Fruit fly (Drosophila melanogaster): Measurements from ENCODE around the gene MKP-4.
A peak's percentile ranks its signal among the peaks of the same experiment; 100 is the strongest.

The MKP-4 gene

dm6 chrX:19608042-19608609 is 14.8 kb upstream of the MKP-4 start (continued):
- TF ChIP-seq Atf3 (GFP tag; optimal IDR thresholded peaks at IDR 0.05) (peak; percentile 32), MESR4 (GFP tag; optimal IDR thresholded peaks at IDR 0.05) (no peak), Mrtf (GFP tag; IDR thresholded peaks at IDR 0.05) (no peak), CG2678 (tag; optimal IDR thresholded peaks at IDR 0.05) (peak; percentile 20), CG9797 (GFP tag; optimal IDR thresholded peaks at IDR 0.05) (no peak), CG11085 (GFP tag; IDR thresholded peaks at IDR 0.05) (no peak), CG2712 (tag; optimal IDR thresholded peaks at IDR 0.05) (no peak), CG7556 (GFP tag; optimal IDR thresholded peaks at IDR 0.05) (no peak), CG14860 (GFP tag; IDR thresholded peaks at IDR 0.05; ENCODE audit: partially characterized antibody) (peak; percentile 56; the same call in 1 of the 3 replicates), cg (GFP tag; optimal IDR thresholded peaks at IDR 0.05) (peak; percentile 85), CG15073 (GFP tag; optimal IDR thresholded peaks at IDR 0.05) (no peak), Hand (GFP tag; optimal IDR thresholded peaks at IDR 0.05) (no peak), CG13894 (tag; optimal IDR thresholded peaks at IDR 0.05) (peak; percentile 29), nerfin-1 (tag; optimal IDR thresholded peaks at IDR 0.05) (no peak), CG3838 (GFP tag; optimal IDR thresholded peaks at IDR 0.05) (no peak), hbn (GFP tag; IDR thresholded peaks at IDR 0.05; ENCODE audit: partially characterized antibody) (peak; percentile 13; the same call in 1 of the 2 replicates), CG11504 (tag; optimal IDR thresholded peaks at IDR 0.05) (no peak), CG4820 (GFP tag; optimal IDR thresholded peaks at IDR 0.05) (no peak), sr (GFP tag; IDR thresholded peaks at IDR 0.05) (0 out of 3 replicates have a peak, but pooled peaks have one; percentile 36), Hr51 (GFP tag; optimal IDR thresholded peaks at IDR 0.05) (no peak), Hr78 (GFP tag; optimal IDR thresholded peaks at IDR 0.05) (peak in 1 of 2 experiments; percentile 42), CG9215 (GFP tag; IDR thresholded peaks at IDR 0.05) (no peak), h (optimal IDR thresholded peaks at IDR 0.05) (no peak), ac (GFP tag; optimal IDR thresholded peaks at IDR 0.05) (no peak), ftz-f1 (GFP tag; optimal IDR thresholded peaks at IDR 0.05) (peak; percentile 83), br (optimal IDR thresholded peaks at IDR 0.05) (no peak), ewg (GFP tag; optimal IDR thresholded peaks at IDR 0.05) (no peak), inv (GFP tag; IDR thresholded peaks at IDR 0.05; ENCODE audit: partially characterized antibody) (0 out of 2 replicates have a peak, but pooled peaks have one; percentile 17), CG15514 (GFP tag; optimal IDR thresholded peaks at IDR 0.05) (peak; percentile 23)

dm6 chrX:19611226-19611625 is 11.7 kb upstream of the MKP-4 start, which contains the start of the genes Shawn and Tyler:
TSS of gene Shawn (plus strand) at chrX:19611526.
TSS of gene Tyler (plus strand) at chrX:19611526.
- TF ChIP-seq sens (GFP tag) (peak; percentile 56), CG34376 (GFP tag; optimal IDR thresholded peaks at IDR 0.05) (no peak), ara (GFP tag; IDR thresholded peaks at IDR 0.05) (0 out of 2 replicates have a peak, but pooled peaks have one; percentile 17), tgo (GFP tag; IDR thresholded peaks at IDR 0.05) (no peak)

- TF ChIP-seq dmrt11E (tag; optimal IDR thresholded peaks at IDR 0.05) (peak; percentile 11), CG12942 (GFP tag; optimal IDR thresholded peaks at IDR 0.05) (no peak), CG13296 (GFP tag; optimal IDR thresholded peaks at IDR 0.05) (peak; percentile 85), run (tag; optimal IDR thresholded peaks at IDR 0.05) (no peak), Med (GFP tag) (peak; percentile 90), CG10565 (GFP tag; optimal IDR thresholded peaks at IDR 0.05) (no peak), Ptx1 (GFP tag; IDR thresholded peaks at IDR 0.05) (no peak), CG6813 (GFP tag; optimal IDR thresholded peaks at IDR 0.05) (peak; percentile 76), H15 (GFP tag; IDR thresholded peaks at IDR 0.05) (no peak), CG4282 (GFP tag; optimal IDR thresholded peaks at IDR 0.05) (no peak), usp (GFP tag; optimal IDR thresholded peaks at IDR 0.05) (no peak), ken (GFP tag; IDR thresholded peaks at IDR 0.05) (no peak), gem (tag; optimal IDR thresholded peaks at IDR 0.05) (no peak), emc (GFP tag; optimal IDR thresholded peaks at IDR 0.05) (no peak), Rfx (GFP tag; IDR thresholded peaks at IDR 0.05) (peak; percentile 66; the same call in 1 of the 2 replicates), CG1792 (GFP tag; optimal IDR thresholded peaks at IDR 0.05) (no peak), btn (GFP tag; optimal IDR thresholded peaks at IDR 0.05) (peak; percentile 21)
Observed at dm6 chrX:19613473-19613872, 9.4 kb upstream of the MKP-4 start.

Data from whole organism, embryonic.